Worm (Caenorhabditis elegans) whole organism, midembryonic: ENCODE data around the gene srh-11.

Experiments
- flt-1 ChIP-seq: fragments of 200-800 bp; sonication (Bioruptor generic); IDR thresholded peaks from 2 replicates; pipeline ENCODE4 v1.3.6; 2022; ENCODE audit warnings: missing genetic modification characterization, missing compliant biosample characterization
- klf-2 ChIP-seq: fragments of 200-800 bp; sonication (Bioruptor generic); conservative IDR thresholded peaks from 2 replicates; pipeline ENCODE4 v1.3.6; 2022; ENCODE audit warnings: missing genetic modification reagents, missing genetic modification characterization, missing compliant biosample characterization
- ref-1 ChIP-seq: fragments of 200-800 bp; sonication (Bioruptor generic); conservative IDR thresholded peaks from 2 replicates; pipeline ENCODE4 v1.3.6; 2022; ENCODE audit warnings: missing genetic modification reagents, missing genetic modification characterization, missing compliant biosample characterization
- tab-1 ChIP-seq: fragments of 200-800 bp; sonication (Bioruptor generic); IDR thresholded peaks from 2 replicates; pipeline ENCODE4 v1.3.6; 2022; ENCODE audit warnings: missing genetic modification characterization, missing compliant biosample characterization

- no peak for TF ChIP-seq tab-1 (GFP tag; lab: Robert Waterston, UW)
- no peak for TF ChIP-seq klf-2 (GFP tag; lab: Robert Waterston, UW)
- no peak for TF ChIP-seq flt-1 (GFP tag; lab: Robert Waterston, UW)
- TF ChIP-seq ref-1 (GFP tag; lab: Robert Waterston, UW), result no peak
These were observed 34.8 kb downstream of the srh-11 start for ce11 chrX:8284003-8284402.
